Fruit fly (Drosophila melanogaster): ENCODE data around the gene CG43376.

The CG43376 gene

DNA sequence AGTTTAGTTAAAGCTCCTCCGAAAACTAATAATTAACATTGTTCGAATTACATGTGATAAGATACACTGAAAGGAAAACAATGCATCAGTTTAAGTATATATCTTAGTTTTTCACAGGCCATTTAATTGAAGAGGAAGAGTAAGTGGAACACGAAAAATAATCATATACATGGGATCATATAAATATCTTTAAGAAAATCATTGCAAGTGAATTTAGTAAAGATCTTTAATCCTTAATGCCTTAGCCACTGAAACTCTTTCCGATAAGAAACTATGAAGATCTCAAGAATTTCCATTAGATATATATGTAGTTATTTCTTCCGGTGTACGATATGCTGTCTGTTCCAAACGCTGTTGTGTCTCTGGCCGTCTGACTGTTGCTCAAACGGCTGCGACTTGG lies 4.9 kb downstream of the CG43376 start:
- TF ChIP-seq CG9948 (tag; optimal IDR thresholded peaks at IDR 0.05) (peak; percentile 37), Pif1A (GFP tag; optimal IDR thresholded peaks at IDR 0.05) (peak; percentile 48), D1 (tag; optimal IDR thresholded peaks at IDR 0.05) (no peak), CG8301 (tag; optimal IDR thresholded peaks at IDR 0.05) (peak; percentile 48), CG34367 (tag; optimal IDR thresholded peaks at IDR 0.05) (no peak), CG15710 (tag; optimal IDR thresholded peaks at IDR 0.05) (no peak), CG32121 (GFP tag; IDR thresholded peaks at IDR 0.05) (peak; percentile 68), EcR (GFP tag; optimal IDR thresholded peaks at IDR 0.05) (no peak), CG14655 (GFP tag; optimal IDR thresholded peaks at IDR 0.05) (peak; percentile 67), CG10348 (GFP tag; IDR thresholded peaks at IDR 0.05) (no peak), CG12605 (GFP tag; IDR thresholded peaks at IDR 0.05) (peak; percentile 27; the same call in 1 of the 2 replicates), fd96Ca (GFP tag; IDR thresholded peaks at IDR 0.05) (no peak), gl (tag; optimal IDR thresholded peaks at IDR 0.05) (no peak), CG13204 (GFP tag; optimal IDR thresholded peaks at IDR 0.05) (no peak), CG17806 (tag; optimal IDR thresholded peaks at IDR 0.05) (no peak), Ets98B (GFP tag; IDR thresholded peaks at IDR 0.05) (peak; percentile 68), rn (GFP tag; IDR thresholded peaks at IDR 0.05) (peak; percentile 48; the same call in 1 of the 2 replicates), Pif1B (GFP tag; optimal IDR thresholded peaks at IDR 0.05) (peak; percentile 23), CG4496 (GFP tag; IDR thresholded peaks at IDR 0.05) (peak; percentile 65; the same call in 2 of the 3 replicates), CG8159 (tag; optimal IDR thresholded peaks at IDR 0.05) (peak; percentile 1), Snoo (tag; optimal IDR thresholded peaks at IDR 0.05) (no peak)

DNA sequence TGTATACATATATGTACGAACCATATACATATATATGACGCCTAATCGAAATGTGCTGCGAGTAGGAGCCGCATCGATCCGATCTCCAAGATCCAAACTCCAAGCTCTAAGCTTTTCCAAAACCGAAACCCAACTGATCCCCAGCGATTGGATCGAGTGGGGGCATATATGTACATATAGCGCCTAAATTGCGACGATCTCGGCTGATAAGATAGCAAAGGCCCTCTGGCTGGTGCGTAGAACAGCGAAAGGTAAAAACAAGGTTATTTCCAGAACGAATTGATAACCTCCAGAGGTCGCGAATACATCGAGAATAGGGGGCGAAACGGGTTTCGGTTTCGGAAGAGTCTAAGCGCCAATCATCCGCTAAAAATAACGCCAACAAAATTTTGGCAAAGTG lies 5.4 kb downstream of the CG43376 start:
- TF ChIP-seq Pif1B (GFP tag; optimal IDR thresholded peaks at IDR 0.05) (no peak), CG34367 (tag; optimal IDR thresholded peaks at IDR 0.05) (no peak), gl (tag; optimal IDR thresholded peaks at IDR 0.05) (no peak), CG12605 (GFP tag; IDR thresholded peaks at IDR 0.05) (no peak), CG13204 (GFP tag; optimal IDR thresholded peaks at IDR 0.05) (no peak), D1 (tag; optimal IDR thresholded peaks at IDR 0.05) (no peak), CG32121 (GFP tag; IDR thresholded peaks at IDR 0.05) (no peak)

DNA sequence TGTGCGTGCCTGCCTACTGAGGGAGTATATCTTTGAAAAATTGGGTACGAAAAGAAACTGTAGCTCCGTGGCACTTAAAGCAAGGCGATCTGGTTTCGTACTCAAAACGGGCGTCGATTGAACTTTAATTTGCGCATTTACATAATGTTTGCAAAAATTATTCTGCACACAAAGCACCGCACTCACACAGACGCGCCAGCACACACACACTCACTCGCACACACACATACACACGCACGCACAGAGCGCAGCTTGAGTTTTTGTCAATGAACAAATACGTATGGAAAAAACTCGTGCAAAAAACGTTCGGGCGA lies 6.0 kb downstream of the CG43376 start:
- no peak for TF ChIP-seq CG10348 (GFP tag; IDR thresholded peaks at IDR 0.05)
- no peak for TF ChIP-seq Snoo (tag; optimal IDR thresholded peaks at IDR 0.05)
- TF ChIP-seq CG17806 (tag; optimal IDR thresholded peaks at IDR 0.05), result no peak
- no peak for TF ChIP-seq CG13204 (GFP tag; optimal IDR thresholded peaks at IDR 0.05)
- TF ChIP-seq rn (GFP tag; IDR thresholded peaks at IDR 0.05), result no peak
- peak; percentile 52 for TF ChIP-seq Ets98B (GFP tag; IDR thresholded peaks at IDR 0.05)
- no peak for TF ChIP-seq CG4496 (GFP tag; IDR thresholded peaks at IDR 0.05)
- TF ChIP-seq Pif1B (GFP tag; optimal IDR thresholded peaks at IDR 0.05), result no peak
- TF ChIP-seq CG34367 (tag; optimal IDR thresholded peaks at IDR 0.05), result no peak
- TF ChIP-seq fd96Ca (GFP tag; IDR thresholded peaks at IDR 0.05), result 0 out of 3 replicates have a peak, but pooled peaks have one; percentile 27
- TF ChIP-seq Pif1A (GFP tag; optimal IDR thresholded peaks at IDR 0.05), result no peak
- TF ChIP-seq CG32121 (GFP tag; IDR thresholded peaks at IDR 0.05), result no peak
- no peak for TF ChIP-seq CG15710 (tag; optimal IDR thresholded peaks at IDR 0.05)
- TF ChIP-seq CG9948 (tag; optimal IDR thresholded peaks at IDR 0.05), result no peak
- no peak for TF ChIP-seq CG8159 (tag; optimal IDR thresholded peaks at IDR 0.05)
- TF ChIP-seq EcR (GFP tag; optimal IDR thresholded peaks at IDR 0.05), result peak; percentile 38
- no peak for TF ChIP-seq CG14655 (GFP tag; optimal IDR thresholded peaks at IDR 0.05)
- peak; percentile 54; the same call in 1 of the 2 replicates for TF ChIP-seq CG12605 (GFP tag; IDR thresholded peaks at IDR 0.05)
- no peak for TF ChIP-seq CG8301 (tag; optimal IDR thresholded peaks at IDR 0.05)
- no peak for TF ChIP-seq D1 (tag; optimal IDR thresholded peaks at IDR 0.05)
- no peak for TF ChIP-seq gl (tag; optimal IDR thresholded peaks at IDR 0.05)

DNA sequence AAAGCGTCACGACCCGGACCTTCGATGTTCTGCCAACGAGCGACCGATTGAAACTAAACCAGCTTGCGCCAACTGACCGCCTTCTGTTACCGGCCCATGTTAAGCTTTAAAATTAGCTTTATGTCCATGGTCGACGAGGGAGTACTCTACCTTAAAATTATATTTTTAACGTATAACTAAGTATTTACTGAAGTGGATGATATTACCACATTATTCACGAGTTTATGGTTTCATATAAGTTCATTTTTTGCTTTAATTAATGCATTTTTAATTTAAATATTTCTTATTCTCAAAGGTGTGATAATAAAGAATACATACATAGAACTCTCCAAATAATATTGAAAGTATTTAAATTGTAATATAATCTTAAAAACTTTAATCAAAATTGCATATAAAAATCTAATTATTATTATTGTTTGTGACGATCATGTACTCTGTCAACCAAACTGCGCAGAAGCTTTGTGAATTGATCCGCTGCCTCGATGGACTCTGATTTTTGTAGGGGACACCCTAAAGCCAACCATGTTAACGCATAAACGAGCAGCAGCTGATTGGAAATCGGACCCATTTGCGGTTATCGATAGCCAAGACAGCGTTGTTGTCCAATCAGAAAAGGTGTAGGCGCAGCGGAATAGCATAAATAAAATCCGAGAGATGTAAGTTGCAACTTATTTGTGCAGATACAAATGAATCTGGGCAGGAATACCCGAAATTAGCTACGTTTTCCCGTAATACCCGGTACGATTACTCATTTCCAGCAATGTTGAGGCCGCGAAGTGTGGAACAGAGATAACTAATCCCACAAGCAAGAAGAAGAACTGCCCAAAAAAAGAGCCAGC lies 6.5 kb downstream of the CG43376 start, which contains the start of the genes CG9008 and p38b:
TSS of gene CG9008 (minus strand) at position 57 of the 839 bp plus-strand sequence.
TSS of gene p38b (plus strand) at position 581 of the 839 bp plus-strand sequence.
- TF ChIP-seq CG32121 (GFP tag; IDR thresholded peaks at IDR 0.05) (peak; percentile 52), CG9948 (tag; optimal IDR thresholded peaks at IDR 0.05) (peak; percentile 84), Pif1A (GFP tag; optimal IDR thresholded peaks at IDR 0.05) (no peak), rn (GFP tag; IDR thresholded peaks at IDR 0.05) (peak; percentile 68), CG4496 (GFP tag; IDR thresholded peaks at IDR 0.05) (peak; percentile 49; the same call in 1 of the 3 replicates), CG34367 (tag; optimal IDR thresholded peaks at IDR 0.05) (peak; percentile 75), CG12605 (GFP tag; IDR thresholded peaks at IDR 0.05) (no peak; the same call in none of the 2 replicates), CG10348 (GFP tag; IDR thresholded peaks at IDR 0.05) (no peak), Pif1B (GFP tag; optimal IDR thresholded peaks at IDR 0.05) (peak; percentile 71), fd96Ca (GFP tag; IDR thresholded peaks at IDR 0.05) (peak; percentile 49; the same call in 1 of the 3 replicates), CG17806 (tag; optimal IDR thresholded peaks at IDR 0.05) (peak; percentile 79), EcR (GFP tag; optimal IDR thresholded peaks at IDR 0.05) (no peak), CG13204 (GFP tag; optimal IDR thresholded peaks at IDR 0.05) (no peak), Ets98B (GFP tag; IDR thresholded peaks at IDR 0.05) (peak; percentile 31), D1 (tag; optimal IDR thresholded peaks at IDR 0.05) (no peak), gl (tag; optimal IDR thresholded peaks at IDR 0.05) (no peak), CG8301 (tag; optimal IDR thresholded peaks at IDR 0.05) (peak; percentile 81), CG8159 (tag; optimal IDR thresholded peaks at IDR 0.05) (peak; percentile 92), CG15710 (tag; optimal IDR thresholded peaks at IDR 0.05) (peak; percentile 87), CG14655 (GFP tag; optimal IDR thresholded peaks at IDR 0.05) (no peak), Snoo (tag; optimal IDR thresholded peaks at IDR 0.05) (peak; percentile 85)

Measured in whole organism, pupa.